Worm (Caenorhabditis elegans) whole organism, dauer: Measurements from ENCODE around the gene mfsd-13.2.

Experiments used
- unc-62 ChIP-seq: sonication (generic microtip); optimal IDR thresholded peaks from 2 replicates; lab custom pipeline; 2017; ENCODE audit warnings: missing biosample characterization, missing genetic modification reagents, missing genetic modification characterization

mfsd-13.2 gene

ce11 chrII:7183493-7184272, 18.0 kb upstream of the mfsd-13.2 start, which contains the start of gene pdl-1:
pdl-1 (plus strand) TSS chrII:7183801.
- no peak for TF ChIP-seq unc-62

- TF ChIP-seq unc-62: no peak
Measured at ce11 chrII:7182630-7183029, 17.0 kb upstream of the mfsd-13.2 start.

- no peak for TF ChIP-seq unc-62
Measured at ce11 chrII:7176108-7176507, 10.5 kb upstream of the mfsd-13.2 start.

ce11 chrII:7174843-7175242, 9.2 kb upstream of the mfsd-13.2 start, which contains the start of gene glc-4:
glc-4 (minus strand) TSS chrII:7174943.
- TF ChIP-seq unc-62: no peak

- no peak for TF ChIP-seq unc-62
Measured at ce11 chrII:7171305-7171998, 5.8 kb upstream of the mfsd-13.2 start, which contains the start of gene dyf-13. dyf-13 (minus strand) TSS chrII:7171355.

ce11 chrII:7168712-7169111, 3.1 kb upstream of the mfsd-13.2 start, which contains the start of gene col-36:
col-36 (minus strand) TSS chrII:7168812.
- no peak for TF ChIP-seq unc-62

- TF ChIP-seq unc-62: no peak
Measured at ce11 chrII:7166768-7167167, 1.1 kb upstream of the mfsd-13.2 start.

ce11 chrII:7161512-7161911, 4.1 kb downstream of the mfsd-13.2 start, which contains the start of gene C27H5.12:
C27H5.12 (minus strand) TSS chrII:7161612.
- TF ChIP-seq unc-62: no peak

- no peak for TF ChIP-seq unc-62
Measured at ce11 chrII:7157415-7157814, 8.2 kb downstream of the mfsd-13.2 start.

ce11 chrII:7155392-7155791, 10.3 kb downstream of the mfsd-13.2 start, which contains the start of gene C27H5.2:
C27H5.2 (plus strand) TSS chrII:7155581.
- no peak for TF ChIP-seq unc-62

- no peak for TF ChIP-seq unc-62
Measured at ce11 chrII:7154711-7155110, 10.9 kb downstream of the mfsd-13.2 start.

- no peak for TF ChIP-seq unc-62
Measured at ce11 chrII:7151969-7152631, 13.5 kb downstream of the mfsd-13.2 start, which contains the start of gene fust-1. fust-1 (plus strand) TSS chrII:7152581.

- no peak for TF ChIP-seq unc-62
Measured at ce11 chrII:7148099-7148498, 17.6 kb downstream of the mfsd-13.2 start, which contains the start of gene T07F8.1. T07F8.1 (plus strand) TSS chrII:7148399.

- TF ChIP-seq unc-62: no peak
Measured at ce11 chrII:7147550-7147949, 18.1 kb downstream of the mfsd-13.2 start.

ce11 chrII:7146240-7146639, 19.4 kb downstream of the mfsd-13.2 start:
- no peak for TF ChIP-seq unc-62

- no peak for TF ChIP-seq unc-62
Measured at ce11 chrII:7144307-7144706, 21.3 kb downstream of the mfsd-13.2 start, which contains the start of gene npr-31. npr-31 (plus strand) TSS chrII:7144607.

ce11 chrII:7139064-7139463, 26.6 kb downstream of the mfsd-13.2 start:
- no peak for TF ChIP-seq unc-62
